Fruit fly (Drosophila melanogaster) whole organism, adult: ENCODE results near the gene Vps53.

ENCODE experiments used
- CG11617 ChIP-seq: fragments of 200-800 bp; sonication (Bioruptor generic); optimal IDR thresholded peaks from 2 replicates; lab custom pipeline; 2017; ENCODE audit warnings: mild to moderate bottlenecking, missing biosample characterization, missing genetic modification reagents, missing genetic modification characterization
- CG12768 ChIP-seq: fragments of 200-800 bp; sonication (Bioruptor generic); optimal IDR thresholded peaks from 2 replicates; lab custom pipeline; 2017; ENCODE audit warnings: missing biosample characterization, missing genetic modification characterization, mild to moderate bottlenecking, moderate library complexity, missing genetic modification reagents
- CG14711 ChIP-seq: fragments of 200-800 bp; sonication (Bioruptor generic); optimal IDR thresholded peaks from 2 replicates; lab custom pipeline; 2018; ENCODE audit warnings: missing biosample characterization, mild to moderate bottlenecking, missing genetic modification characterization, moderate library complexity
- CG1620 ChIP-seq: fragments of 200-800 bp; sonication (Bioruptor generic); optimal IDR thresholded peaks from 2 replicates; lab custom pipeline; 2016; ENCODE audit warnings: missing biosample characterization, missing genetic modification characterization
- CG33017 ChIP-seq: fragments of 200-800 bp; sonication (Bioruptor generic); optimal IDR thresholded peaks from 2 replicates; lab custom pipeline; 2018; ENCODE audit warnings: missing biosample characterization, mild to moderate bottlenecking, missing genetic modification characterization, moderate library complexity
- CG5204 ChIP-seq: fragments of 200-800 bp; sonication (Bioruptor generic); optimal IDR thresholded peaks from 2 replicates; lab custom pipeline; 2016; ENCODE audit warnings: missing biosample characterization, missing genetic modification characterization
- CG7045 ChIP-seq: fragments of 200-800 bp; sonication (Bioruptor generic); optimal IDR thresholded peaks from 2 replicates; lab custom pipeline; 2017; ENCODE audit warnings: missing biosample characterization, mild to moderate bottlenecking, missing genetic modification characterization
- CG7101 ChIP-seq: fragments of 200-800 bp; sonication (Bioruptor generic); optimal IDR thresholded peaks from 2 replicates; lab custom pipeline; 2018; ENCODE audit warnings: missing biosample characterization, mild to moderate bottlenecking, missing genetic modification characterization, moderate library complexity
- Clk ChIP-seq: fragments of 200-800 bp; sonication (Bioruptor generic); optimal IDR thresholded peaks from 2 replicates; lab custom pipeline; 2017; ENCODE audit warnings: missing biosample characterization, missing genetic modification characterization
- Crg-1 ChIP-seq: fragments of 200-800 bp; sonication (Bioruptor generic); optimal IDR thresholded peaks from 2 replicates; lab custom pipeline; 2016; ENCODE audit warnings: missing biosample characterization, missing genetic modification characterization
- Hr96 ChIP-seq: fragments of 200-800 bp; sonication (Bioruptor generic); optimal IDR thresholded peaks from 2 replicates; lab custom pipeline; 2016; ENCODE audit warnings: missing biosample characterization, missing genetic modification characterization
- Mnt ChIP-seq: fragments of 200-800 bp; sonication (Bioruptor generic); optimal IDR thresholded peaks from 2 replicates; lab custom pipeline; 2016; ENCODE audit warnings: missing biosample characterization, mild to moderate bottlenecking, missing genetic modification characterization
- bab1 ChIP-seq: fragments of 200-800 bp; sonication (Bioruptor generic); optimal IDR thresholded peaks from 3 replicates; lab custom pipeline; 2019; ENCODE audit warnings: missing biosample characterization, mild to moderate bottlenecking, missing genetic modification characterization, moderate library complexity
- cic ChIP-seq: fragments of 200-800 bp; sonication (Bioruptor generic); optimal IDR thresholded peaks from 2 replicates; lab custom pipeline; 2017; ENCODE audit warnings: missing biosample characterization, mild to moderate bottlenecking, missing genetic modification characterization, moderate library complexity
- cnc ChIP-seq, 2 experiments: fragments of >200 bp; optimal IDR thresholded peaks; 2 replicates each; lab custom pipeline; 2017
- kay ChIP-seq: fragments of 200-800 bp; sonication (Bioruptor generic); peaks from one replicate; lab custom pipeline; 2016; ENCODE audit warnings: missing biosample characterization, missing genetic modification characterization, borderline replicate concordance
- ovo ChIP-seq: fragments of 200-800 bp; sonication (Bioruptor generic); optimal IDR thresholded peaks from 2 replicates; lab custom pipeline; 2016; ENCODE audit warnings: missing biosample characterization, missing genetic modification characterization
- pad ChIP-seq: fragments of 200-800 bp; sonication (Bioruptor generic); optimal IDR thresholded peaks from 3 replicates; lab custom pipeline; 2017; ENCODE audit warnings: missing biosample characterization, missing genetic modification characterization, mild to moderate bottlenecking, moderate library complexity, missing genetic modification reagents
- tj ChIP-seq: fragments of 200-800 bp; sonication (Bioruptor generic); optimal IDR thresholded peaks from 3 replicates; lab custom pipeline; 2017; ENCODE audit warnings: missing biosample characterization, mild to moderate bottlenecking, missing genetic modification characterization, moderate library complexity
- toe ChIP-seq: fragments of 200-800 bp; sonication (Bioruptor generic); optimal IDR thresholded peaks from 2 replicates; lab custom pipeline; 2016; ENCODE audit warnings: missing biosample characterization, missing genetic modification characterization

The Vps53 gene

DNA sequence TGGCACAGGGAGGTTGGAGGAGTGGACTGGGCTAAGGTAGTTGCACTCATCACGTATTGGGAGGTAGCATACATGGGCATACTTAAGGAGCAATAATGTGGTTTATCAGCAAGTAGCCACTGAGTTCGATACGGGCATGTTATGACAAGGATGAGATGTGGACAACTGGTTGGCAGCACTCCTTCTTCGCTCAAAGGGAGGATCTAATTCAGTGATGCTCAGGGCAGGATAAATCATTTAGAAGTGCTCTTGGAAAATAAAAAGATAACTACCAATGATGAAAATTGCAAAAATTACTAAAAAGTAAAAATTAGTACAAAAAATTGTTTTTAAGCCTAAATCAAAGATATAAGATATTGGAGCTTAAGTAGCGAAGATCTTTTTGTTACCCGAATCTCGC, 25.0 kb downstream of the Vps53 start:
- no peak for TF ChIP-seq cnc (optimal IDR thresholded peaks at IDR 0.05; lab: Kevin White, UChicago)
- no peak for TF ChIP-seq Hr96
- no peak for TF ChIP-seq CG1620 (GFP tag; lab: Kevin White, UChicago)
- TF ChIP-seq ovo (GFP tag; lab: Kevin White, UChicago) = no peak
- TF ChIP-seq cic (GFP tag; lab: Kevin White, UChicago) = no peak
- TF ChIP-seq Clk = no peak
- no peak for TF ChIP-seq pad
- no peak for TF ChIP-seq Mnt (GFP tag; lab: Kevin White, UChicago)
- no peak for TF ChIP-seq CG7045
- no peak for TF ChIP-seq CG11617 (GFP tag; lab: Kevin White, UChicago)
- TF ChIP-seq toe = no peak
- TF ChIP-seq kay = no peak
- TF ChIP-seq bab1 (GFP tag; lab: Kevin White, UChicago) = no peak
- no peak for TF ChIP-seq CG14711 (tag; lab: Kevin White, UChicago)
- no peak for TF ChIP-seq tj

DNA sequence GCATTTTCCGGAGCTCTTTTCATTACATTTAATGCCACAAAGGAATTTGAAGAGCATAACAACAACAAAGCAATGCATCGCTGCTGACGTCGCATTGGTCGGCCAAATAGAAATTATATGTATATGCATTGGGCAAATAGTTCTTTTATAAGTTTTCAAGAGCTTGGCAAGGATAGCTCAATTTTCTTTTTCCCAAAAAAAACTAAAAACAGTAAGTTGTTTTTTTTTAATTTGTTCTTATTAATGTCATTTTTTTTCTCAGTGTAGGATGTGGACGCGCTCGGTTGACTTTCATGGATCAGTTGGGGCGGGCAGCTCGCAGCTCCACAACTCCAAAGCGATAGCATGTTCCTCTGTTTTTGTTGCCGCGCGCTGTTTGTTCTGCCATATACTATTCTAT, 26.7 kb downstream of the Vps53 start:
- TF ChIP-seq CG33017 (tag; lab: Kevin White, UChicago) (no peak), CG12768 (GFP tag; lab: Kevin White, UChicago) (no peak), toe (no peak), CG7101 (no peak)

- peak; percentile 33 for TF ChIP-seq kay
- TF ChIP-seq CG12768 (GFP tag; lab: Kevin White, UChicago) = no peak
These were observed 30.8 kb downstream of the Vps53 start for dm6 chr2L:4355066-4355465.

DNA sequence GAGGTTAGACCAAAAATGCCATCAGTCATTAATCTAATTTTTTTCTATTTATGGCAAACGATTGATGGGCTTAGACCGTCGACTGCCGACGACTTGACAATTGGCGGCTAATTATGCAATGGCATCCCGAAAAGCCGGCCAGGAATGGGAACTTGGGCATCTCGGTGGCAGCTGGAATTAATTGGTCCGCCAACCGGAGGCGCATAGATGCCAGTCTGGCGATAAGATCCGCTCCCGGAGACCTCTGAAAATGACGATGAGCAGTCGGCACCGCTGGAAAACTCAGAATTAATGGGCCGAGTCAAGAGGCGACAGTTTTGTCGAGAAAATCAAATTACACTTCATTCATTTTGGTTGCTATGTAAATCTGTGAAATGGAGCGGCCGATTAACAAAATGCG, 33.2 kb downstream of the Vps53 start, which contains the start of gene CG15429:
CG15429 (plus strand) TSS at position 301 of the 400 bp plus-strand sequence.
- TF ChIP-seq CG12768 (GFP tag; lab: Kevin White, UChicago) (no peak), Mnt (GFP tag; lab: Kevin White, UChicago) (no peak), ovo (GFP tag; lab: Kevin White, UChicago) (no peak), cnc (optimal IDR thresholded peaks at IDR 0.05; lab: Kevin White, UChicago) (no peak), CG11617 (GFP tag; lab: Kevin White, UChicago) (no peak), Clk (no peak)

DNA sequence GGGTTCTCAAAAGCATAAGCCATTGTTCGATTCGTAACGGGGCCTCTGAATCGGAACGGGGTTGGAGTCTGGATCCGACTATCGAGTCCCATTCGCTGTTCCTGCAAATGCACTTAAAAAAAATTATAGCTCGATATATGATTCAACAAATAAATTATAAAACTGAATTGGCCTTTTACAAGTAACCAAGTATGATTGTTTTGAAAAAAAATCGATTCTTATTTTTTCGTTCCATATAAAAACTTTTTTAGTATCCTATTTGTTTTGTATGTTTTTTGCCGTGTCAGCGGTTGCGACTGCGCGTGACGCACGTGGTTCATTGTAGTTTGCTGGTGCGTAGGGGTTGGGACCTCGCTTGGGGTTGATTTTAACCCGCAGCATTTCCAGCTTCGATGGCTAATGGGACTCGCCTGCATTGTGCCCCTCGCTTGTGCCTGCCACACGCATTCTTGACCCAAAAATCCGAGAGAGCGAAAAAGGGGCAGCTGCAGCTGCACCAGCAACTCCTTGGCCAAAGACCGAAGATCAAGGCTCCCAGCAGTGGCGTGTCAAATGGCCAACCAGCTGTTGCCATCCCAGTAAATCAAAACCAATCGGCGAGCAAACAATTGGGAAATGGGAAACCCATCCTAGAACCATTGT, 35.1 kb downstream of the Vps53 start:
- no peak for TF ChIP-seq tj
- TF ChIP-seq CG5204 (GFP tag; lab: Kevin White, UChicago) = no peak
- TF ChIP-seq bab1 (GFP tag; lab: Kevin White, UChicago) = no peak
- TF ChIP-seq CG33017 (tag; lab: Kevin White, UChicago) = no peak
- TF ChIP-seq kay = no peak
- no peak for TF ChIP-seq CG12768 (GFP tag; lab: Kevin White, UChicago)
- TF ChIP-seq cic (GFP tag; lab: Kevin White, UChicago) = no peak
- TF ChIP-seq CG7101 = no peak
- TF ChIP-seq CG1620 (GFP tag; lab: Kevin White, UChicago) = no peak
- TF ChIP-seq Crg-1 = no peak
- no peak for TF ChIP-seq cnc (optimal IDR thresholded peaks at IDR 0.05; lab: Kevin White, UChicago)

- no peak for TF ChIP-seq CG12768 (GFP tag; lab: Kevin White, UChicago)
- no peak for TF ChIP-seq CG11617 (GFP tag; lab: Kevin White, UChicago)
- TF ChIP-seq tj = no peak
- no peak for TF ChIP-seq CG7101
- no peak for TF ChIP-seq Mnt (GFP tag; lab: Kevin White, UChicago)
- TF ChIP-seq kay = no peak
- TF ChIP-seq cnc (optimal IDR thresholded peaks at IDR 0.05; lab: Kevin White, UChicago) = no peak
- no peak for TF ChIP-seq ovo (GFP tag; lab: Kevin White, UChicago)
- no peak for TF ChIP-seq CG5204 (GFP tag; lab: Kevin White, UChicago)
- no peak for TF ChIP-seq Clk
- TF ChIP-seq CG14711 (tag; lab: Kevin White, UChicago) = no peak
- no peak for TF ChIP-seq CG7045
- TF ChIP-seq CG1620 (GFP tag; lab: Kevin White, UChicago) = no peak
- no peak for TF ChIP-seq CG33017 (tag; lab: Kevin White, UChicago)
These were observed 36.2 kb downstream of the Vps53 start for dm6 chr2L:4349677-4350076.

DNA sequence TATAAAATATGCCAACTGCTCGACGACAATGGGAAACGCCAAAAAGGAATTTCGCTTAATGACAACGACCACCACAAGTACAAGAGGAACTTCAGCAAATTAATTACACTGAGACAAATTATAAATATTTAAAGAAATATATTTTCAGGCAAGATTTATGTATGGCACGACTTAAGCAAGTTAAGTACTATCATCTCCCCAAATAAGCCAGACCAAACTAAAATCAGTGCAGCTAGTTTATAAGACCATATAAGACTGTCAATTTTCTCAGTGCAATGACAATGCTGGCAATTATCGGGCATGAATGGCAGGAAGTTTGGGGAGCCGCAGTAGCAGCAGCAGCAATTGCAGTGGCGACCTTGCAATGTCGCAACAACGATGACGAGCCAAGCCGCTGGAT, 37.3 kb downstream of the Vps53 start:
- TF ChIP-seq bab1 (GFP tag; lab: Kevin White, UChicago) (no peak), Hr96 (no peak), kay (no peak), CG12768 (GFP tag; lab: Kevin White, UChicago) (no peak), pad (no peak), CG33017 (tag; lab: Kevin White, UChicago) (no peak), CG1620 (GFP tag; lab: Kevin White, UChicago) (no peak)
